Fruit fly (Drosophila melanogaster) whole organism, embryonic: ENCODE measurements around the gene CG43339.

ENCODE experiments used
- Aef1 ChIP-seq: fragments of 200-800 bp; sonication (Bioruptor generic); IDR thresholded peaks from 3 replicates; pipeline ENCODE4 v1.3.6; 2022; ENCODE audit warnings: missing biosample characterization, missing genetic modification characterization
- B-H1 ChIP-seq: fragments of 200-800 bp; sonication (Bioruptor generic); IDR thresholded peaks from 3 replicates; pipeline ENCODE4 v1.3.6; 2022; ENCODE audit warnings: missing biosample characterization, missing genetic modification characterization
- CG10366 ChIP-seq: fragments of 200-800 bp; sonication (Bioruptor generic); IDR thresholded peaks from 2 replicates; pipeline ENCODE4 v1.3.6; 2022; ENCODE audit warnings: missing biosample characterization, missing genetic modification characterization
- CG10543 ChIP-seq: fragments of 200-800 bp; sonication (Bioruptor generic); optimal IDR thresholded peaks from 3 replicates; lab custom pipeline; 2017; ENCODE audit warnings: missing biosample characterization, mild to moderate bottlenecking, missing genetic modification characterization, moderate library complexity
- CG10565 ChIP-seq: fragments of 200-800 bp; sonication (Bioruptor generic); optimal IDR thresholded peaks from 3 replicates; lab custom pipeline; 2016; ENCODE audit warnings: missing biosample characterization, mild to moderate bottlenecking, missing genetic modification characterization
- CG10959 ChIP-seq: fragments of 200-800 bp; sonication (Bioruptor generic); IDR thresholded peaks from 2 replicates; pipeline ENCODE4 v1.3.6; 2022; ENCODE audit warnings: missing biosample characterization, missing genetic modification characterization
- CG11085 ChIP-seq: fragments of 200-800 bp; sonication (Bioruptor generic); IDR thresholded peaks from 2 replicates; pipeline ENCODE4 v1.3.6; 2022; ENCODE audit warnings: missing biosample characterization, missing genetic modification characterization
- CG11723 ChIP-seq: fragments of 200-800 bp; sonication (Bioruptor generic); optimal IDR thresholded peaks from 2 replicates; lab custom pipeline; 2017; ENCODE audit warnings: missing biosample characterization, mild to moderate bottlenecking, missing genetic modification characterization
- CG12942 ChIP-seq: fragments of 200-800 bp; sonication (Bioruptor generic); optimal IDR thresholded peaks from 3 replicates; lab custom pipeline; 2016; ENCODE audit warnings: missing biosample characterization, missing genetic modification characterization
- CG14441 ChIP-seq: fragments of 200-800 bp; sonication (Bioruptor generic); IDR thresholded peaks from 2 replicates; pipeline ENCODE4 v1.3.6; 2022; ENCODE audit warnings: missing biosample characterization, missing genetic modification characterization
- CG15269 ChIP-seq: fragments of 200-800 bp; sonication (Bioruptor generic); optimal IDR thresholded peaks from 2 replicates; lab custom pipeline; 2018; ENCODE audit warnings: missing biosample characterization, mild to moderate bottlenecking, missing genetic modification characterization, moderate library complexity
- CG1647 ChIP-seq: fragments of 200-800 bp; sonication (Bioruptor generic); optimal IDR thresholded peaks from 3 replicates; lab custom pipeline; 2016; ENCODE audit warnings: missing biosample characterization, missing genetic modification characterization
- CG17612 ChIP-seq: fragments of 200-800 bp; sonication (Bioruptor generic); IDR thresholded peaks from 2 replicates; pipeline ENCODE4 v1.3.6; 2022; ENCODE audit warnings: missing biosample characterization, missing genetic modification characterization
- CG17802 ChIP-seq: fragments of 200-800 bp; sonication (Bioruptor generic); optimal IDR thresholded peaks from 2 replicates; lab custom pipeline; 2018; ENCODE audit warnings: missing biosample characterization, mild to moderate bottlenecking, missing genetic modification characterization, moderate library complexity
- CG2202 ChIP-seq: fragments of 200-800 bp; sonication (Bioruptor generic); optimal IDR thresholded peaks from 2 replicates; lab custom pipeline; 2018; ENCODE audit warnings: missing biosample characterization, mild to moderate bottlenecking, missing genetic modification characterization
- CG2712 ChIP-seq: fragments of 200-800 bp; optimal IDR thresholded peaks from 3 replicates; lab custom pipeline; 2019; ENCODE audit warnings: missing biosample characterization, mild to moderate bottlenecking, missing genetic modification characterization, moderate library complexity
- CG33557 ChIP-seq: fragments of 200-800 bp; sonication (Bioruptor generic); optimal IDR thresholded peaks from 2 replicates; lab custom pipeline; 2019; ENCODE audit warnings: missing biosample characterization, mild to moderate bottlenecking, missing genetic modification characterization, moderate library complexity
- CG3726 ChIP-seq: fragments of 200-800 bp; sonication (Bioruptor generic); IDR thresholded peaks from 3 replicates; pipeline ENCODE4, ENCODE4 v1.3.6; 2022; ENCODE audit warnings: missing biosample characterization, missing genetic modification characterization
- CG3847 ChIP-seq: fragments of 200-800 bp; sonication (Bioruptor generic); IDR thresholded peaks from 2 replicates; pipeline ENCODE4 v1.3.6; 2022; ENCODE audit warnings: missing biosample characterization, missing genetic modification characterization
- CG4707 ChIP-seq: fragments of 200-800 bp; sonication (Bioruptor generic); optimal IDR thresholded peaks from 2 replicates; lab custom pipeline; 2018; ENCODE audit warnings: missing biosample characterization, mild to moderate bottlenecking, missing genetic modification characterization, moderate library complexity
- CG7372 ChIP-seq: fragments of 200-800 bp; sonication (Bioruptor generic); IDR thresholded peaks from 2 replicates; pipeline ENCODE4 v1.3.6; 2022; ENCODE audit warnings: missing biosample characterization, missing genetic modification characterization
- CG9727 ChIP-seq: fragments of 200-800 bp; sonication (Bioruptor generic); optimal IDR thresholded peaks from 3 replicates; lab custom pipeline; 2017; ENCODE audit warnings: missing biosample characterization, mild to moderate bottlenecking, missing genetic modification characterization
- D19B ChIP-seq: fragments of 200-800 bp; sonication (Bioruptor generic); optimal IDR thresholded peaks from 2 replicates; lab custom pipeline; 2017; ENCODE audit warnings: missing biosample characterization, mild to moderate bottlenecking, missing genetic modification characterization
- Deaf1 ChIP-seq: fragments of 200-800 bp; optimal IDR thresholded peaks from 3 replicates; lab custom pipeline; 2019; ENCODE audit warnings: missing biosample characterization, mild to moderate bottlenecking, missing genetic modification characterization, moderate library complexity
- E2f2 ChIP-seq: fragments of 200-800 bp; sonication (Bioruptor generic); IDR thresholded peaks from 2 replicates; pipeline ENCODE4 v1.3.6; 2022; ENCODE audit warnings: missing biosample characterization, missing genetic modification characterization
- Gsc ChIP-seq: fragments of 200-800 bp; sonication (Bioruptor generic); IDR thresholded peaks from 2 replicates; pipeline ENCODE4 v1.3.6; 2022; ENCODE audit warnings: missing biosample characterization, missing genetic modification characterization
- HLH54F ChIP-seq: fragments of 200-800 bp; sonication (Bioruptor generic); optimal IDR thresholded peaks from 3 replicates; lab custom pipeline; 2016; ENCODE audit warnings: missing biosample characterization, missing genetic modification characterization
- HLHmδ ChIP-seq: fragments of 200-800 bp; sonication (Bioruptor generic); optimal IDR thresholded peaks from 2 replicates; lab custom pipeline; 2018; ENCODE audit warnings: missing biosample characterization, mild to moderate bottlenecking, missing genetic modification characterization, moderate library complexity
- Hsf ChIP-seq: fragments of 200-800 bp; sonication (Bioruptor generic); optimal IDR thresholded peaks from 3 replicates; lab custom pipeline; 2016; ENCODE audit warnings: missing biosample characterization, missing genetic modification characterization
- Mad ChIP-seq: fragments of 200-800 bp; sonication (Bioruptor generic); optimal IDR thresholded peaks from 2 replicates; lab custom pipeline; 2016; ENCODE audit warnings: missing biosample characterization, missing genetic modification characterization
- Nf-YB ChIP-seq: fragments of 200-800 bp; sonication (Bioruptor generic); optimal IDR thresholded peaks from 3 replicates; lab custom pipeline; 2019; ENCODE audit warnings: missing biosample characterization, mild to moderate bottlenecking, missing genetic modification characterization, moderate library complexity
- Opbp ChIP-seq: fragments of 200-800 bp; sonication (Bioruptor generic); IDR thresholded peaks from 3 replicates; pipeline ENCODE4 v1.3.6; 2022; ENCODE audit warnings: missing biosample characterization, missing genetic modification characterization; ENCODE audit not compliant: partially characterized antibody
- Sin3A ChIP-seq: fragments of >200 bp; optimal IDR thresholded peaks from 2 replicates; lab custom pipeline; 2018
- Xrp1 ChIP-seq: fragments of 200-800 bp; sonication (Bioruptor generic); IDR thresholded peaks from 2 replicates; pipeline ENCODE4 v1.3.6; 2022; ENCODE audit warnings: missing biosample characterization, missing genetic modification characterization
- bowl ChIP-seq: fragments of 200-800 bp; sonication (Bioruptor generic); IDR thresholded peaks from 2 replicates; pipeline ENCODE4 v1.3.6; 2022; ENCODE audit warnings: missing biosample characterization, missing genetic modification characterization
- cas ChIP-seq: fragments of 200-800 bp; sonication (Bioruptor generic); IDR thresholded peaks from 2 replicates; pipeline ENCODE4 v1.3.6; 2022; ENCODE audit warnings: missing biosample characterization, missing genetic modification characterization
- cwo ChIP-seq: fragments of 200-800 bp; sonication (Bioruptor generic); optimal IDR thresholded peaks from 3 replicates; lab custom pipeline; 2017; ENCODE audit warnings: missing biosample characterization, missing genetic modification characterization, mild to moderate bottlenecking, moderate library complexity, missing genetic modification reagents
- fd102C ChIP-seq: fragments of 200-800 bp; sonication (Bioruptor generic); optimal IDR thresholded peaks from 2 replicates; lab custom pipeline; 2018; ENCODE audit warnings: missing biosample characterization, mild to moderate bottlenecking, missing genetic modification characterization, moderate library complexity
- fu2 ChIP-seq: fragments of 200-800 bp; sonication (Bioruptor generic); optimal IDR thresholded peaks from 2 replicates; lab custom pipeline; 2016; ENCODE audit warnings: missing biosample characterization, missing genetic modification characterization
- gcm ChIP-seq: fragments of 200-800 bp; sonication (Bioruptor generic); optimal IDR thresholded peaks from 2 replicates; lab custom pipeline; 2019; ENCODE audit warnings: missing biosample characterization, mild to moderate bottlenecking, missing genetic modification characterization, moderate library complexity
- insv ChIP-seq, 2 experiments: fragments of 200-800 bp; sonication (Bioruptor generic); optimal IDR thresholded peaks; 3 replicates each; lab custom pipeline; 2016 to 2018; ENCODE audit warnings: missing biosample characterization in 2 of 2, missing genetic modification characterization in 2 of 2
- knrl ChIP-seq: fragments of 200-800 bp; sonication (Bioruptor generic); IDR thresholded peaks from 3 replicates; pipeline ENCODE4 v1.3.6; 2022; ENCODE audit warnings: missing biosample characterization, missing genetic modification characterization; ENCODE audit not compliant: partially characterized antibody
- lov ChIP-seq, 2 experiments: fragments of 200-800 bp in 1 of 2; fragments of >200 bp in 1 of 2; sonication (Bioruptor generic) in 1 of 2; IDR thresholded peaks in 1 of 2; optimal IDR thresholded peaks in 1 of 2; 2 replicates in 1 of 2; 3 replicates in 1 of 2; pipeline versions ENCODE4 v1.3.6 to Lab custom; 2017 to 2022; ENCODE audit warnings: missing biosample characterization in 1 of 2, missing genetic modification characterization in 1 of 2
- oc ChIP-seq: fragments of 200-800 bp; sonication (Bioruptor generic); optimal IDR thresholded peaks from 2 replicates; lab custom pipeline; 2018; ENCODE audit warnings: missing biosample characterization, mild to moderate bottlenecking, missing genetic modification characterization, moderate library complexity
- pb ChIP-seq: fragments of 200-800 bp; sonication (Bioruptor generic); optimal IDR thresholded peaks from 3 replicates; lab custom pipeline; 2016; ENCODE audit warnings: missing biosample characterization, missing genetic modification characterization
- seq ChIP-seq: fragments of 200-800 bp; sonication (Bioruptor generic); IDR thresholded peaks from 2 replicates; pipeline ENCODE4 v1.3.6; 2022; ENCODE audit warnings: missing biosample characterization, missing genetic modification characterization
- sisA ChIP-seq: fragments of 200-800 bp; sonication (Bioruptor generic); IDR thresholded peaks from 2 replicates; pipeline ENCODE4 v1.3.6; 2022; ENCODE audit warnings: missing biosample characterization, missing genetic modification characterization
- tna ChIP-seq: fragments of 200-800 bp; sonication (Bioruptor generic); IDR thresholded peaks from 2 replicates; pipeline ENCODE4 v1.3.6; 2022; ENCODE audit warnings: missing biosample characterization, missing genetic modification characterization; ENCODE audit not compliant: partially characterized antibody
- wor ChIP-seq: fragments of 200-800 bp; sonication (Bioruptor generic); IDR thresholded peaks from 2 replicates; pipeline ENCODE4 v1.3.6; 2022; ENCODE audit warnings: missing biosample characterization, missing genetic modification characterization

Gene CG43339

DNA sequence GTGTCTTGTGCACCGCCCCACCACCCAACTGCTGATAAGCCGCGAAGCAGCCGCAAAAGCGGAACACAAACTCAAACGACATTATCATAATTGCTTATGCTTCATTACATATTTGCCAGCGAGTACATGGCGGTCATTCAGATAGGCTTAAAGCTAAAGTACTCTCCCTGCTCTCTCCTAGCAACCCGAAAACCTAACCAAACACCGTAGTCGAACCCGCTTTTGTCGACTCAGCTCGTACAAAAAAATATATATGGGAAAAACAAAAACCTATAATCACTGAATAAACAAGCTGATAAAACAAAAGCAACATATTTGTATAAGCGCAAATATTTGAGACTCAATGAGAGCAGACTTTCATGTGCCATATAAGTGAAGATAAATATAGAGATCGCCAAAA lies 46.1 kb downstream of the CG43339 start (continued):
- no peak for TF ChIP-seq CG10565 (GFP tag; lab: Kevin White, UChicago)
- TF ChIP-seq HLHmδ (GFP tag; lab: Kevin White, UChicago) = no peak
- no peak for TF ChIP-seq Opbp
- peak; percentile 64 for TF ChIP-seq CG33557 (GFP tag; lab: Kevin White, UChicago)
- peak; percentile 83 for TF ChIP-seq cwo (GFP tag; lab: Kevin White, UChicago)
- TF ChIP-seq fd102C = peak; percentile 65
- TF ChIP-seq E2f2 = peak; percentile 47; the same call in 1 of the 2 replicates
- peak; percentile 93 for TF ChIP-seq oc
- peak; percentile 33; the same call in 1 of the 2 replicates for TF ChIP-seq CG11085 (GFP tag; lab: Robert Waterston, UW)
- TF ChIP-seq bowl (GFP tag; lab: Robert Waterston, UW) = peak; percentile 47; the same call in 1 of the 2 replicates
- TF ChIP-seq CG7372 (GFP tag; lab: Robert Waterston, UW) = no peak
- no peak for TF ChIP-seq knrl
- peak; percentile 74 for TF ChIP-seq Nf-YB (GFP tag; lab: Kevin White, UChicago)
- peak; percentile 57 for TF ChIP-seq CG2712 (tag; lab: Kevin White, UChicago)
- peak; percentile 76 for TF ChIP-seq CG15269 (tag; lab: Kevin White, UChicago)
- TF ChIP-seq D19B (GFP tag; lab: Kevin White, UChicago) = peak; percentile 46
- 0 out of 2 replicates have a peak, but pooled peaks have one; percentile 24 for TF ChIP-seq CG14441 (GFP tag; lab: Robert Waterston, UW)
- TF ChIP-seq CG10366 (GFP tag; lab: Robert Waterston, UW) = peak; percentile 39; the same call in 1 of the 2 replicates
- peak; percentile 91 for TF ChIP-seq CG9727 (GFP tag; lab: Kevin White, UChicago)
- peak; percentile 89 for TF ChIP-seq CG10543
- TF ChIP-seq CG11723 (GFP tag; lab: Kevin White, UChicago) = peak; percentile 77
- no peak for TF ChIP-seq lov (optimal IDR thresholded peaks at IDR 0.05; lab: Kevin White, UChicago)
- 0 out of 3 replicates have a peak, but pooled peaks have one; percentile 59 for TF ChIP-seq lov (GFP tag; IDR thresholded peaks at IDR 0.05; lab: Robert Waterston, UW)
- peak; percentile 84 for TF ChIP-seq CG4707 (GFP tag; lab: Kevin White, UChicago)
- no peak for TF ChIP-seq Aef1 (GFP tag; lab: Robert Waterston, UW)
- TF ChIP-seq insv (GFP tag; optimal IDR thresholded peaks at IDR 0.05; lab: Kevin White, UChicago) = peak in 1 of 2 experiments; percentile 39
- TF ChIP-seq seq (GFP tag; lab: Robert Waterston, UW) = peak; percentile 81; the same call in 1 of the 2 replicates
- peak; percentile 82 for TF ChIP-seq CG1647 (GFP tag; lab: Kevin White, UChicago)
- peak; percentile 32; the same call in 1 of the 3 replicates for TF ChIP-seq B-H1 (GFP tag; lab: Robert Waterston, UW)
- TF ChIP-seq sisA (GFP tag; lab: Robert Waterston, UW) = no peak
- 0 out of 2 replicates have a peak, but pooled peaks have one; percentile 46 for TF ChIP-seq CG17612 (GFP tag; lab: Robert Waterston, UW)
- no peak for TF ChIP-seq tna
- TF ChIP-seq Mad (GFP tag; lab: Kevin White, UChicago) = peak; percentile 40
- TF ChIP-seq HLH54F = peak; percentile 24
- peak; percentile 80 for TF ChIP-seq Xrp1 (GFP tag; lab: Robert Waterston, UW)
- no peak for TF ChIP-seq cas (GFP tag; lab: Robert Waterston, UW)
- peak; percentile 70 for TF ChIP-seq CG12942
- TF ChIP-seq pb (GFP tag; lab: Kevin White, UChicago) = peak; percentile 57
- no peak for TF ChIP-seq wor (GFP tag; lab: Robert Waterston, UW)
- TF ChIP-seq Gsc (GFP tag; lab: Robert Waterston, UW) = no peak
- peak; percentile 91 for TF ChIP-seq CG2202
- 0 out of 2 replicates have a peak, but pooled peaks have one; percentile 45 for TF ChIP-seq CG10959 (GFP tag; lab: Robert Waterston, UW)
- no peak for TF ChIP-seq Sin3A (lab: Kevin White, UChicago)
- TF ChIP-seq gcm (GFP tag; lab: Kevin White, UChicago) = peak; percentile 78
- TF ChIP-seq CG3847 (GFP tag; lab: Robert Waterston, UW) = 0 out of 2 replicates have a peak, but pooled peaks have one; percentile 37
- TF ChIP-seq CG17802 (tag; lab: Kevin White, UChicago) = no peak
- peak; percentile 16 for TF ChIP-seq fu2
- peak; percentile 67 for TF ChIP-seq Hsf (GFP tag; lab: Kevin White, UChicago)
- 0 out of 3 replicates have a peak, but pooled peaks have one; percentile 50 for TF ChIP-seq CG3726
- TF ChIP-seq Deaf1 (tag; lab: Kevin White, UChicago) = peak; percentile 38
